Worm (Caenorhabditis elegans): ENCODE measurements around the gene oac-22.

- TF ChIP-seq ama-1 (optimal IDR thresholded peaks at IDR 0.05) (no peak), nhr-237 (tag; optimal IDR thresholded peaks at IDR 0.05) (no peak), nhr-23 (tag; optimal IDR thresholded peaks at IDR 0.05) (no peak), lsy-2 (tag; optimal IDR thresholded peaks at IDR 0.05) (no peak), mdl-1 (tag; optimal IDR thresholded peaks at IDR 0.05) (no peak)
Measured at ce11 chrIV:3909114-3909513, 23.6 kb downstream of the oac-22 start, which contains the start of gene F56D6.13.
